Fruit fly (Drosophila melanogaster): ENCODE data around the gene CG4045.

CG4045 gene

dm6 chrX:2061119-2061518 is 14.6 kb downstream of the CG4045 start (continued):
- TF ChIP-seq emc (GFP tag; optimal IDR thresholded peaks at IDR 0.05): no peak
- TF ChIP-seq bcd (GFP tag; optimal IDR thresholded peaks at IDR 0.05): peak; percentile 36
- TF ChIP-seq eyg (GFP tag; optimal IDR thresholded peaks at IDR 0.05): peak; percentile 30
- TF ChIP-seq seq (GFP tag; IDR thresholded peaks at IDR 0.05): no peak
- no peak for TF ChIP-seq CHES-1-like (GFP tag; optimal IDR thresholded peaks at IDR 0.05)
- peak; percentile 48 for TF ChIP-seq CG9727 (GFP tag; optimal IDR thresholded peaks at IDR 0.05)
- TF ChIP-seq grau (tag; optimal IDR thresholded peaks at IDR 0.05): peak; percentile 42
- TF ChIP-seq CG8388 (GFP tag; optimal IDR thresholded peaks at IDR 0.05): peak; percentile 23
- peak; percentile 60 for TF ChIP-seq kni (GFP tag; optimal IDR thresholded peaks at IDR 0.05)
- TF ChIP-seq PHDP (tag; optimal IDR thresholded peaks at IDR 0.05): peak; percentile 37
- no peak for TF ChIP-seq CG3163 (GFP tag; optimal IDR thresholded peaks at IDR 0.05)
- TF ChIP-seq nerfin-1 (tag; optimal IDR thresholded peaks at IDR 0.05): peak; percentile 66
- peak; percentile 40 for TF ChIP-seq CG8924 (tag; optimal IDR thresholded peaks at IDR 0.05)
- peak; percentile 40 for TF ChIP-seq HLHmδ (GFP tag; optimal IDR thresholded peaks at IDR 0.05)
- peak; percentile 34 for TF ChIP-seq scrt (GFP tag; optimal IDR thresholded peaks at IDR 0.05)
- peak; percentile 50 for TF ChIP-seq ranshi (GFP tag; IDR thresholded peaks at IDR 0.05)
- peak; percentile 0 for TF ChIP-seq CG7271 (tag; optimal IDR thresholded peaks at IDR 0.05)
- TF ChIP-seq Hmr (GFP tag; optimal IDR thresholded peaks at IDR 0.05): peak; percentile 44
- peak; percentile 34 for TF ChIP-seq CG17829 (tag; optimal IDR thresholded peaks at IDR 0.05)
- peak; percentile 91 for TF ChIP-seq Ets97D (GFP tag; optimal IDR thresholded peaks at IDR 0.05)
- peak; percentile 30 for TF ChIP-seq zen (tag; optimal IDR thresholded peaks at IDR 0.05)
- peak; percentile 93 for TF ChIP-seq Sry-β (GFP tag; optimal IDR thresholded peaks at IDR 0.05)
- no peak for TF ChIP-seq Spps (tag; optimal IDR thresholded peaks at IDR 0.05)
- peak; percentile 79 for TF ChIP-seq sr (GFP tag; IDR thresholded peaks at IDR 0.05)
- TF ChIP-seq CG4820 (GFP tag; optimal IDR thresholded peaks at IDR 0.05): peak; percentile 17
- TF ChIP-seq phol (tag; optimal IDR thresholded peaks at IDR 0.05): peak; percentile 88
- TF ChIP-seq fd64A (GFP tag; optimal IDR thresholded peaks at IDR 0.05): peak; percentile 60
- peak; percentile 31 for TF ChIP-seq HHEX (GFP tag; optimal IDR thresholded peaks at IDR 0.05)
- peak; percentile 46 for TF ChIP-seq CG12071 (GFP tag; optimal IDR thresholded peaks at IDR 0.05)
- no peak for TF ChIP-seq CG11398 (GFP tag; optimal IDR thresholded peaks at IDR 0.05)
- peak; percentile 47 for TF ChIP-seq CG3281 (GFP tag; optimal IDR thresholded peaks at IDR 0.05)
- TF ChIP-seq Lhr (GFP tag; optimal IDR thresholded peaks at IDR 0.05): peak; percentile 1
- TF ChIP-seq CG7928 (GFP tag; optimal IDR thresholded peaks at IDR 0.05): no peak
- TF ChIP-seq danr (GFP tag; IDR thresholded peaks at IDR 0.05): no peak
- TF ChIP-seq D (optimal IDR thresholded peaks at IDR 0.05): no peak
- TF ChIP-seq D (GFP tag; optimal IDR thresholded peaks at IDR 0.05): peak; percentile 24
- peak; percentile 35; the same call in 1 of the 2 replicates for TF ChIP-seq slbo (GFP tag; IDR thresholded peaks at IDR 0.05)
- TF ChIP-seq lmd (GFP tag; IDR thresholded peaks at IDR 0.05): 0 out of 2 replicates have a peak, but pooled peaks have one; percentile 18
- TF ChIP-seq CG6813 (GFP tag; optimal IDR thresholded peaks at IDR 0.05): peak; percentile 47
- no peak for TF ChIP-seq Sox100B (GFP tag; optimal IDR thresholded peaks at IDR 0.05)
- peak; percentile 20 for TF ChIP-seq Sry-δ (GFP tag; optimal IDR thresholded peaks at IDR 0.05)
- TF ChIP-seq CG13624 (GFP tag; optimal IDR thresholded peaks at IDR 0.05): peak; percentile 10
- TF ChIP-seq CG10979 (tag; optimal IDR thresholded peaks at IDR 0.05): peak; percentile 39
- TF ChIP-seq CG4328 (GFP tag; optimal IDR thresholded peaks at IDR 0.05): peak; percentile 48
- TF ChIP-seq ac (GFP tag; optimal IDR thresholded peaks at IDR 0.05): peak; percentile 5
- TF ChIP-seq CG10147 (GFP tag; optimal IDR thresholded peaks at IDR 0.05): peak; percentile 19
- peak; percentile 2 for TF ChIP-seq mirr (GFP tag; optimal IDR thresholded peaks at IDR 0.05)
- TF ChIP-seq CG2199 (GFP tag; IDR thresholded peaks at IDR 0.05): no peak
- no peak for TF ChIP-seq Poxn (GFP tag; IDR thresholded peaks at IDR 0.05)
- peak; percentile 8 for TF ChIP-seq CG10274 (GFP tag; optimal IDR thresholded peaks at IDR 0.05)
- peak; percentile 21 for TF ChIP-seq Oli (tag; optimal IDR thresholded peaks at IDR 0.05)

All from whole organism, embryonic.